Worm (Caenorhabditis elegans): ENCODE data around the gene wdr-37.
A peak's percentile ranks its signal among the peaks of the same experiment; 100 is the strongest.

DNA sequence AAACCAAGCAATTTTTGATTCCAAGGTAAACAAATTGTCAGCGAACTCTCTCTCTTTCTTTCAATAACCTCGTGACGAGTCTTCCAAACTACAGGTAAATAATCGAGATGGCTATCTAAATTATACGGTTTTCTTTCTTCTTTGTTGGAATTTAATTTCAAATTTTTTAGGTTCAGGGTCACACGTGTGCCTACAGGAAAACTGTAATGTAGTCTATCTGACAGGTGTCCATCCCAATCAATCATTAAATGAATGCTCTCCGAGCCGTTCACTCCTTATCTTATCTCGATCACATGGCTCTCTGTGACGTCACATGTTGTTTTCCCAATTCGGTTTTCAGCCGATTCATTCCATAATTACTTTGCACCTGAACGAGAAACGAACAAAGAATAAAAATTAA is 46.8 kb downstream of the wdr-37 start:
- peak; percentile 28 for TF ChIP-seq snu-23 (GFP tag; optimal IDR thresholded peaks at IDR 0.05)
- no peak for TF ChIP-seq fkh-10 (GFP tag; optimal IDR thresholded peaks at IDR 0.05)
- peak; percentile 86 for TF ChIP-seq nhr-20 (tag; optimal IDR thresholded peaks at IDR 0.05)
- TF ChIP-seq ceh-82 (tag; optimal IDR thresholded peaks at IDR 0.05): no peak
- TF ChIP-seq zag-1 (tag; optimal IDR thresholded peaks at IDR 0.05): no peak
- TF ChIP-seq nhr-28 (tag; optimal IDR thresholded peaks at IDR 0.05): no peak
- no peak for TF ChIP-seq nhr-76 (tag; optimal IDR thresholded peaks at IDR 0.05)
- TF ChIP-seq skn-1 (tag; optimal IDR thresholded peaks at IDR 0.05): peak; percentile 12
- no peak for TF ChIP-seq aly-2 (tag; optimal IDR thresholded peaks at IDR 0.05)
- TF ChIP-seq nhr-237 (tag; optimal IDR thresholded peaks at IDR 0.05): no peak
- no peak for TF ChIP-seq nhr-84 (tag; optimal IDR thresholded peaks at IDR 0.05)
- TF ChIP-seq unc-86 (tag; optimal IDR thresholded peaks at IDR 0.05): no peak

Data from whole organism, L1 larva.